Fruit fly (Drosophila melanogaster) whole organism, prepupa: ENCODE data around the gene hry.

Experiments used
- CG10631 ChIP-seq: fragments of 200-800 bp; sonication (Bioruptor generic); optimal IDR thresholded peaks from 2 replicates; lab custom pipeline; 2016; ENCODE audit warnings: missing biosample characterization, missing genetic modification characterization
- CG10669 ChIP-seq: fragments of 200-800 bp; sonication (Bioruptor generic); optimal IDR thresholded peaks from 3 replicates; lab custom pipeline; 2018; ENCODE audit warnings: missing biosample characterization, mild to moderate bottlenecking, missing genetic modification characterization, moderate library complexity
- CG11294 ChIP-seq: fragments of 200-800 bp; sonication (Bioruptor generic); IDR thresholded peaks from 2 replicates; pipeline ENCODE4 v1.3.6; 2022; ENCODE audit warnings: missing biosample characterization, missing genetic modification characterization
- CG11902 ChIP-seq: fragments of 200-800 bp; sonication (Bioruptor generic); optimal IDR thresholded peaks from 3 replicates; lab custom pipeline; 2016; ENCODE audit warnings: missing biosample characterization, missing genetic modification characterization
- CG1621 ChIP-seq: fragments of 200-800 bp; sonication (Bioruptor generic); optimal IDR thresholded peaks from 3 replicates; lab custom pipeline; 2018; ENCODE audit warnings: missing biosample characterization, mild to moderate bottlenecking, missing genetic modification characterization
- CG16779 ChIP-seq: fragments of 200-800 bp; sonication (Bioruptor generic); optimal IDR thresholded peaks from 3 replicates; lab custom pipeline; 2017; ENCODE audit warnings: missing biosample characterization, mild to moderate bottlenecking, missing genetic modification characterization
- CG3032 ChIP-seq: fragments of 200-800 bp; optimal IDR thresholded peaks from 2 replicates; lab custom pipeline; 2019; ENCODE audit warnings: missing biosample characterization, mild to moderate bottlenecking, missing genetic modification characterization, moderate library complexity
- CG32006 ChIP-seq: fragments of 200-800 bp; sonication (Bioruptor generic); optimal IDR thresholded peaks from 3 replicates; lab custom pipeline; 2017; ENCODE audit warnings: missing biosample characterization, mild to moderate bottlenecking, missing genetic modification characterization
- CG3919 ChIP-seq: fragments of 200-800 bp; sonication (Bioruptor generic); optimal IDR thresholded peaks from 3 replicates; lab custom pipeline; 2016; ENCODE audit warnings: missing biosample characterization, missing genetic modification characterization
- CG6163 ChIP-seq: fragments of 200-800 bp; sonication (Bioruptor generic); IDR thresholded peaks from 3 replicates; pipeline ENCODE4 v1.3.6; 2022; ENCODE audit warnings: missing biosample characterization, missing genetic modification characterization
- CG6276 ChIP-seq: fragments of 200-800 bp; sonication (Bioruptor generic); optimal IDR thresholded peaks from 2 replicates; lab custom pipeline; 2017; ENCODE audit warnings: missing biosample characterization, mild to moderate bottlenecking, missing genetic modification characterization
- CG6792 ChIP-seq: fragments of 200-800 bp; sonication (Bioruptor generic); optimal IDR thresholded peaks from 3 replicates; lab custom pipeline; 2016; ENCODE audit warnings: missing biosample characterization, missing genetic modification characterization
- CG6808 ChIP-seq: fragments of 200-800 bp; sonication (Bioruptor generic); optimal IDR thresholded peaks from 3 replicates; lab custom pipeline; 2017; ENCODE audit warnings: missing biosample characterization, missing genetic modification characterization, mild to moderate bottlenecking, moderate library complexity, missing genetic modification reagents
- CG6854 ChIP-seq: fragments of 200-800 bp; sonication (Bioruptor generic); optimal IDR thresholded peaks from 2 replicates; lab custom pipeline; 2017; ENCODE audit warnings: missing biosample characterization, mild to moderate bottlenecking, missing genetic modification characterization
- CG8119 ChIP-seq: fragments of 200-800 bp; sonication (Bioruptor generic); IDR thresholded peaks from 3 replicates; pipeline ENCODE4 v1.3.6; 2022; ENCODE audit warnings: missing biosample characterization, missing genetic modification characterization
- CG8632 ChIP-seq: fragments of 200-800 bp; sonication (Bioruptor generic); optimal IDR thresholded peaks from 3 replicates; lab custom pipeline; 2016; ENCODE audit warnings: missing biosample characterization, missing genetic modification characterization
- CG9139 ChIP-seq: fragments of 200-800 bp; sonication (Bioruptor generic); optimal IDR thresholded peaks from 3 replicates; lab custom pipeline; 2017; ENCODE audit warnings: missing biosample characterization, mild to moderate bottlenecking, missing genetic modification characterization
- Eip78C ChIP-seq: fragments of 200-800 bp; sonication (Bioruptor generic); peaks from one replicate; lab custom pipeline; 2016; ENCODE audit warnings: missing biosample characterization, missing genetic modification characterization
- Eip93F ChIP-seq: fragments of 200-800 bp; sonication (Bioruptor generic); optimal IDR thresholded peaks from 2 replicates; lab custom pipeline; 2016; ENCODE audit warnings: missing biosample characterization, mild to moderate bottlenecking, missing genetic modification characterization
- Ets21C ChIP-seq: fragments of 200-800 bp; sonication (Bioruptor generic); optimal IDR thresholded peaks from 3 replicates; lab custom pipeline; 2016; ENCODE audit warnings: missing biosample characterization, missing genetic modification characterization
- Ets96B ChIP-seq: fragments of 200-800 bp; optimal IDR thresholded peaks from 2 replicates; lab custom pipeline; 2019; ENCODE audit warnings: missing biosample characterization, mild to moderate bottlenecking, missing genetic modification characterization, moderate library complexity
- Gug ChIP-seq: fragments of 200-800 bp; sonication (Bioruptor generic); IDR thresholded peaks from 2 replicates; pipeline ENCODE4 v1.3.6; 2022; ENCODE audit warnings: missing biosample characterization, missing genetic modification characterization
- Hr38 ChIP-seq: sonication (Bioruptor generic); optimal IDR thresholded peaks from 2 replicates; lab custom pipeline; 2016; ENCODE audit warnings: missing biosample characterization, missing genetic modification characterization
- Hr39 ChIP-seq: fragments of 200-800 bp; sonication (Bioruptor generic); optimal IDR thresholded peaks from 2 replicates; lab custom pipeline; 2016; ENCODE audit warnings: missing biosample characterization, missing genetic modification characterization
- Hr4 ChIP-seq: fragments of 200-800 bp; sonication (Bioruptor generic); optimal IDR thresholded peaks from 3 replicates; lab custom pipeline; 2016; ENCODE audit warnings: missing biosample characterization, missing genetic modification characterization
- Lpt ChIP-seq: fragments of 200-800 bp; sonication (Bioruptor generic); optimal IDR thresholded peaks from 3 replicates; lab custom pipeline; 2016; ENCODE audit warnings: missing biosample characterization, missing genetic modification characterization
- Met ChIP-seq: fragments of 200-800 bp; sonication (Bioruptor generic); optimal IDR thresholded peaks from 3 replicates; lab custom pipeline; 2016; ENCODE audit warnings: missing biosample characterization, missing genetic modification characterization
- OdsH ChIP-seq: fragments of 200-800 bp; sonication (Bioruptor generic); optimal IDR thresholded peaks from 3 replicates; lab custom pipeline; 2016; ENCODE audit warnings: missing biosample characterization, missing genetic modification characterization
- Smox ChIP-seq: fragments of 200-800 bp; sonication (Bioruptor generic); optimal IDR thresholded peaks from 3 replicates; lab custom pipeline; 2016; ENCODE audit warnings: missing biosample characterization, missing genetic modification characterization
- Sox102F ChIP-seq: fragments of 200-800 bp; sonication (Bioruptor generic); optimal IDR thresholded peaks from 2 replicates; lab custom pipeline; 2016; ENCODE audit warnings: missing biosample characterization, mild to moderate bottlenecking, missing genetic modification characterization
- Sox14 ChIP-seq: fragments of 200-800 bp; sonication (Bioruptor generic); optimal IDR thresholded peaks from 3 replicates; lab custom pipeline; 2016; ENCODE audit warnings: missing biosample characterization, missing genetic modification characterization
- achi ChIP-seq: fragments of 200-800 bp; sonication (Bioruptor generic); optimal IDR thresholded peaks from 3 replicates; lab custom pipeline; 2016; ENCODE audit warnings: missing biosample characterization, missing genetic modification characterization
- acj6 ChIP-seq: fragments of 200-800 bp; sonication (Bioruptor generic); optimal IDR thresholded peaks from 3 replicates; lab custom pipeline; 2016; ENCODE audit warnings: missing biosample characterization, missing genetic modification characterization
- cyc ChIP-seq: fragments of 200-800 bp; sonication (Bioruptor generic); optimal IDR thresholded peaks from 3 replicates; lab custom pipeline; 2016; ENCODE audit warnings: missing biosample characterization, missing genetic modification characterization
- dac ChIP-seq: fragments of 200-800 bp; sonication (Bioruptor generic); optimal IDR thresholded peaks from 2 replicates; lab custom pipeline; 2017; ENCODE audit warnings: missing biosample characterization, mild to moderate bottlenecking, missing genetic modification characterization
- dsx ChIP-seq: fragments of 200-800 bp; optimal IDR thresholded peaks from 3 replicates; lab custom pipeline; 2019; ENCODE audit warnings: missing biosample characterization, mild to moderate bottlenecking, missing genetic modification characterization, moderate library complexity; ENCODE audit not compliant: poor library complexity, severe bottlenecking
- eg ChIP-seq: fragments of 200-800 bp; sonication (Bioruptor generic); IDR thresholded peaks from 3 replicates; pipeline ENCODE4 v1.3.6; 2022; ENCODE audit warnings: missing biosample characterization, missing genetic modification characterization
- esn ChIP-seq: fragments of 200-800 bp; sonication (Bioruptor generic); optimal IDR thresholded peaks from 2 replicates; lab custom pipeline; 2016; ENCODE audit warnings: missing biosample characterization, mild to moderate bottlenecking, missing genetic modification characterization, moderate library complexity
- fd59A ChIP-seq: fragments of 200-800 bp; sonication (Bioruptor generic); optimal IDR thresholded peaks from 2 replicates; lab custom pipeline; 2017; ENCODE audit warnings: missing biosample characterization, mild to moderate bottlenecking, missing genetic modification characterization, missing genetic modification reagents
- fd85E ChIP-seq: fragments of 200-800 bp; sonication (Bioruptor generic); optimal IDR thresholded peaks from 3 replicates; lab custom pipeline; 2016; ENCODE audit warnings: missing biosample characterization, missing genetic modification characterization
- fkh ChIP-seq: fragments of 200-800 bp; sonication (Bioruptor generic); optimal IDR thresholded peaks from 3 replicates; lab custom pipeline; 2017; ENCODE audit warnings: missing biosample characterization, mild to moderate bottlenecking, missing genetic modification characterization, moderate library complexity
- lz ChIP-seq: fragments of 200-800 bp; sonication (Bioruptor generic); optimal IDR thresholded peaks from 3 replicates; lab custom pipeline; 2016; ENCODE audit warnings: missing biosample characterization, missing genetic modification characterization
- net ChIP-seq: fragments of 200-800 bp; sonication (Bioruptor generic); optimal IDR thresholded peaks from 3 replicates; lab custom pipeline; 2016; ENCODE audit warnings: missing biosample characterization, missing genetic modification characterization
- pdm3 ChIP-seq: fragments of 200-800 bp; sonication (Bioruptor generic); optimal IDR thresholded peaks from 3 replicates; lab custom pipeline; 2016; ENCODE audit warnings: missing biosample characterization, missing genetic modification characterization
- salr ChIP-seq, 2 experiments: fragments of 200-800 bp; sonication (Bioruptor generic); optimal IDR thresholded peaks; 3 replicates each; lab custom pipeline; 2016 to 2018; ENCODE audit warnings: missing biosample characterization in 2 of 2, missing genetic modification characterization in 2 of 2, mild to moderate bottlenecking in 1 of 2
- spab ChIP-seq: fragments of 200-800 bp; sonication (Bioruptor generic); optimal IDR thresholded peaks from 2 replicates; lab custom pipeline; 2017; ENCODE audit warnings: missing biosample characterization, mild to moderate bottlenecking, missing genetic modification characterization, missing genetic modification reagents
- ss ChIP-seq, 2 experiments: fragments of 200-800 bp; sonication (Bioruptor generic); optimal IDR thresholded peaks; 2 replicates in 1 of 2; 3 replicates in 1 of 2; lab custom pipeline; 2017 to 2018; ENCODE audit warnings: mild to moderate bottlenecking in 2 of 2, missing biosample characterization in 2 of 2, missing genetic modification characterization in 2 of 2, moderate library complexity in 1 of 2
- svp ChIP-seq: fragments of 200-800 bp; sonication (Bioruptor generic); peaks from one replicate; lab custom pipeline; 2016; ENCODE audit warnings: missing biosample characterization, missing genetic modification characterization
- topi ChIP-seq: fragments of 200-800 bp; sonication (Bioruptor generic); optimal IDR thresholded peaks from 3 replicates; lab custom pipeline; 2016; ENCODE audit warnings: missing biosample characterization, missing genetic modification characterization
- vri ChIP-seq: fragments of 200-800 bp; sonication (Bioruptor generic); optimal IDR thresholded peaks from 3 replicates; lab custom pipeline; 2016; ENCODE audit warnings: missing biosample characterization, mild to moderate bottlenecking, missing genetic modification characterization

hry gene

dm6 chr3L:8695959-8696358 lies 20.4 kb downstream of the hry start:
- no peak for TF ChIP-seq acj6 (GFP tag; lab: Kevin White, UChicago)

- TF ChIP-seq Ets96B (tag; lab: Kevin White, UChicago) (no peak), Sox14 (GFP tag; lab: Kevin White, UChicago) (peak; percentile 47), Lpt (GFP tag; lab: Kevin White, UChicago) (peak; percentile 40), Smox (GFP tag; lab: Kevin White, UChicago) (no peak), Hr38 (GFP tag; lab: Kevin White, UChicago) (no peak), pdm3 (GFP tag; lab: Kevin White, UChicago) (peak; percentile 18), Hr39 (GFP tag; lab: Kevin White, UChicago) (no peak), salr (GFP tag; optimal IDR thresholded peaks at IDR 0.05; lab: Kevin White, UChicago) (no peak), CG3032 (tag; lab: Kevin White, UChicago) (no peak), net (GFP tag; lab: Kevin White, UChicago) (peak; percentile 17), CG8119 (0 out of 3 replicates have a peak, but pooled peaks have one; percentile 36), CG10669 (GFP tag; lab: Kevin White, UChicago) (peak; percentile 10), CG6276 (GFP tag; lab: Kevin White, UChicago) (no peak), CG1621 (no peak), CG16779 (tag; lab: Kevin White, UChicago) (no peak), CG6163 (peak; percentile 67; the same call in 2 of the 3 replicates), eg (GFP tag; lab: Robert Waterston, UW) (no peak), dsx (GFP tag; lab: Kevin White, UChicago) (no peak), CG3919 (GFP tag; lab: Kevin White, UChicago) (peak; percentile 38), spab (peak; percentile 36), CG6792 (GFP tag; lab: Kevin White, UChicago) (peak; percentile 35), Eip93F (GFP tag; lab: Kevin White, UChicago) (peak; percentile 12), CG11902 (GFP tag; lab: Kevin White, UChicago) (no peak), dac (GFP tag; lab: Kevin White, UChicago) (no peak), CG6808 (peak; percentile 56), fkh (GFP tag; lab: Kevin White, UChicago) (peak; percentile 99), CG32006 (GFP tag; lab: Kevin White, UChicago) (peak; percentile 19), OdsH (GFP tag; lab: Kevin White, UChicago) (no peak), Eip78C (GFP tag; lab: Kevin White, UChicago) (peak; percentile 83), achi (GFP tag; lab: Kevin White, UChicago) (no peak), esn (GFP tag; lab: Kevin White, UChicago) (peak; percentile 24), Sox102F (GFP tag; lab: Kevin White, UChicago) (peak; percentile 13), lz (GFP tag; lab: Kevin White, UChicago) (no peak), Ets21C (no peak), Gug (GFP tag; lab: Robert Waterston, UW) (peak; percentile 37; the same call in 1 of the 2 replicates), CG9139 (peak; percentile 43), Hr4 (GFP tag; lab: Kevin White, UChicago) (no peak), CG6854 (peak; percentile 75), acj6 (GFP tag; lab: Kevin White, UChicago) (peak; percentile 28), fd85E (GFP tag; lab: Kevin White, UChicago) (no peak), fd59A (GFP tag; lab: Kevin White, UChicago) (no peak), CG11294 (GFP tag; lab: Robert Waterston, UW) (no peak), Met (peak; percentile 77), svp (GFP tag; lab: Kevin White, UChicago) (peak; percentile 98), vri (peak; percentile 46), ss (GFP tag; optimal IDR thresholded peaks at IDR 0.05; lab: Kevin White, UChicago) (peak; percentile 43 to 70), CG8632 (GFP tag; lab: Kevin White, UChicago) (peak; percentile 33), cyc (peak; percentile 14), topi (GFP tag; lab: Kevin White, UChicago) (peak; percentile 33), CG10631 (GFP tag; lab: Kevin White, UChicago) (peak; percentile 38)
Observed at dm6 chr3L:8696487-8696954, 21.0 kb downstream of the hry start.
